Fruit fly (Drosophila melanogaster) whole organism, embryonic: ENCODE results near the gene KdelR.

Source experiments
- Aef1 ChIP-seq: fragments of 200-800 bp; sonication (Bioruptor generic); IDR thresholded peaks from 3 replicates; pipeline ENCODE4 v1.3.6; 2022; ENCODE audit warnings: missing biosample characterization, missing genetic modification characterization
- Asciz ChIP-seq: fragments of 200-800 bp; sonication (Bioruptor generic); optimal IDR thresholded peaks from 2 replicates; lab custom pipeline; 2017; ENCODE audit warnings: missing biosample characterization, mild to moderate bottlenecking, missing genetic modification characterization, missing genetic modification reagents
- Bgb ChIP-seq: fragments of 200-800 bp; sonication (Bioruptor generic); IDR thresholded peaks from 2 replicates; pipeline ENCODE4 v1.3.6; 2022; ENCODE audit warnings: missing biosample characterization, missing genetic modification characterization; ENCODE audit not compliant: partially characterized antibody
- CG10654 ChIP-seq: fragments of 200-800 bp; sonication (Bioruptor generic); optimal IDR thresholded peaks from 2 replicates; lab custom pipeline; 2016; ENCODE audit warnings: missing biosample characterization, missing genetic modification characterization
- CG11093 ChIP-seq: fragments of 200-800 bp; sonication (Bioruptor generic); IDR thresholded peaks from 3 replicates; pipeline ENCODE4 v1.3.6; 2022; ENCODE audit warnings: missing biosample characterization, missing genetic modification characterization
- CG11398 ChIP-seq: fragments of 200-800 bp; sonication (Bioruptor generic); optimal IDR thresholded peaks from 2 replicates; lab custom pipeline; 2016; ENCODE audit warnings: missing biosample characterization, missing genetic modification characterization
- CG12659 ChIP-seq: fragments of 200-800 bp; sonication (Bioruptor generic); optimal IDR thresholded peaks from 3 replicates; lab custom pipeline; 2017; ENCODE audit warnings: mild to moderate bottlenecking, missing biosample characterization, missing genetic modification reagents, missing genetic modification characterization
- CG12942 ChIP-seq: fragments of 200-800 bp; sonication (Bioruptor generic); optimal IDR thresholded peaks from 3 replicates; lab custom pipeline; 2016; ENCODE audit warnings: missing biosample characterization, missing genetic modification characterization
- CG14667 ChIP-seq: fragments of 200-800 bp; sonication (Bioruptor generic); IDR thresholded peaks from 2 replicates; pipeline ENCODE4 v1.3.6; 2022; ENCODE audit warnings: missing biosample characterization, missing genetic modification characterization
- CG17359 ChIP-seq: fragments of 200-800 bp; sonication (Bioruptor generic); optimal IDR thresholded peaks from 3 replicates; lab custom pipeline; 2018; ENCODE audit warnings: missing biosample characterization, mild to moderate bottlenecking, missing genetic modification characterization, moderate library complexity
- CG2116 ChIP-seq: fragments of 200-800 bp; sonication (Bioruptor generic); optimal IDR thresholded peaks from 3 replicates; lab custom pipeline; 2018; ENCODE audit warnings: missing biosample characterization, mild to moderate bottlenecking, missing genetic modification characterization
- CG2129 ChIP-seq: fragments of 200-800 bp; sonication (Bioruptor generic); IDR thresholded peaks from 2 replicates; pipeline ENCODE4 v1.3.6; 2022; ENCODE audit warnings: missing biosample characterization, missing genetic modification characterization; ENCODE audit not compliant: partially characterized antibody
- CG2678 ChIP-seq: fragments of 200-800 bp; sonication (Bioruptor generic); optimal IDR thresholded peaks from 3 replicates; lab custom pipeline; 2019; ENCODE audit warnings: missing biosample characterization, mild to moderate bottlenecking, missing genetic modification characterization, moderate library complexity
- CG2889 ChIP-seq: fragments of 200-800 bp; sonication (Bioruptor generic); IDR thresholded peaks from 3 replicates; pipeline ENCODE4 v1.3.6; 2022; ENCODE audit warnings: missing biosample characterization, missing genetic modification characterization
- CG33557 ChIP-seq: fragments of 200-800 bp; sonication (Bioruptor generic); optimal IDR thresholded peaks from 2 replicates; lab custom pipeline; 2019; ENCODE audit warnings: missing biosample characterization, mild to moderate bottlenecking, missing genetic modification characterization, moderate library complexity
- CG4730 ChIP-seq: fragments of 200-800 bp; sonication (Bioruptor generic); IDR thresholded peaks from 2 replicates; pipeline ENCODE4 v1.3.6; 2022; ENCODE audit warnings: missing biosample characterization, missing genetic modification characterization
- CG6254 ChIP-seq: fragments of 200-800 bp; sonication (Bioruptor generic); optimal IDR thresholded peaks from 3 replicates; lab custom pipeline; 2017; ENCODE audit warnings: mild to moderate bottlenecking, missing biosample characterization, missing genetic modification reagents, missing genetic modification characterization
- CG6765 ChIP-seq: fragments of 200-800 bp; sonication (Bioruptor generic); optimal IDR thresholded peaks from 3 replicates; lab custom pipeline; 2017; ENCODE audit warnings: missing biosample characterization, mild to moderate bottlenecking, missing genetic modification characterization
- CG6791 ChIP-seq: fragments of 200-800 bp; sonication (Bioruptor generic); IDR thresholded peaks from 3 replicates; pipeline ENCODE4 v1.3.6; 2022; ENCODE audit warnings: missing biosample characterization, missing genetic modification characterization; ENCODE audit not compliant: partially characterized antibody
- CG7839 ChIP-seq: fragments of 200-800 bp; sonication (Bioruptor generic); optimal IDR thresholded peaks from 3 replicates; lab custom pipeline; 2018; ENCODE audit warnings: missing biosample characterization, mild to moderate bottlenecking, missing genetic modification characterization, moderate library complexity
- CG9437 ChIP-seq: fragments of 200-800 bp; sonication (Bioruptor generic); optimal IDR thresholded peaks from 2 replicates; lab custom pipeline; 2018; ENCODE audit warnings: missing biosample characterization, mild to moderate bottlenecking, missing genetic modification characterization
- CHES-1-like ChIP-seq: fragments of 200-800 bp; sonication (Bioruptor generic); optimal IDR thresholded peaks from 2 replicates; lab custom pipeline; 2016; ENCODE audit warnings: missing biosample characterization, missing genetic modification characterization
- Dad ChIP-seq: fragments of 200-800 bp; sonication (Bioruptor generic); optimal IDR thresholded peaks from 3 replicates; lab custom pipeline; 2016; ENCODE audit warnings: missing biosample characterization, missing genetic modification characterization
- Ets97D ChIP-seq: fragments of 200-800 bp; sonication (Bioruptor generic); optimal IDR thresholded peaks from 3 replicates; lab custom pipeline; 2016; ENCODE audit warnings: missing biosample characterization, missing genetic modification characterization
- Mrtf ChIP-seq: fragments of 200-800 bp; sonication (Bioruptor generic); IDR thresholded peaks from 3 replicates; pipeline ENCODE4 v1.3.6; 2022; ENCODE audit warnings: missing biosample characterization, missing genetic modification characterization
- NC2β ChIP-seq: fragments of 200-800 bp; sonication (Bioruptor generic); optimal IDR thresholded peaks from 2 replicates; lab custom pipeline; 2016; ENCODE audit warnings: missing biosample characterization, missing genetic modification characterization
- Nf-YB ChIP-seq: fragments of 200-800 bp; sonication (Bioruptor generic); optimal IDR thresholded peaks from 3 replicates; lab custom pipeline; 2019; ENCODE audit warnings: missing biosample characterization, mild to moderate bottlenecking, missing genetic modification characterization, moderate library complexity
- Opbp ChIP-seq: fragments of 200-800 bp; sonication (Bioruptor generic); IDR thresholded peaks from 3 replicates; pipeline ENCODE4 v1.3.6; 2022; ENCODE audit warnings: missing biosample characterization, missing genetic modification characterization; ENCODE audit not compliant: partially characterized antibody
- Six4 ChIP-seq: fragments of 200-800 bp; sonication (Bioruptor generic); optimal IDR thresholded peaks from 2 replicates; lab custom pipeline; 2016; ENCODE audit warnings: missing biosample characterization, missing genetic modification characterization
- Tbp ChIP-seq: fragments of >200 bp; optimal IDR thresholded peaks from 2 replicates; lab custom pipeline; 2018; ENCODE audit warnings: missing biosample characterization, missing genetic modification characterization
- aop ChIP-seq: fragments of 200-800 bp; sonication (Bioruptor generic); IDR thresholded peaks from 2 replicates; pipeline ENCODE4 v1.3.6; 2022; ENCODE audit warnings: missing biosample characterization, missing genetic modification characterization
- cas ChIP-seq: fragments of 200-800 bp; sonication (Bioruptor generic); IDR thresholded peaks from 2 replicates; pipeline ENCODE4 v1.3.6; 2022; ENCODE audit warnings: missing biosample characterization, missing genetic modification characterization
- chinmo ChIP-seq: fragments of 200-800 bp; sonication (Bioruptor generic); IDR thresholded peaks from 4 replicates; pipeline ENCODE4 v1.3.6; 2022; ENCODE audit warnings: missing biosample characterization, missing genetic modification characterization; ENCODE audit not compliant: partially characterized antibody
- chm ChIP-seq: fragments of 200-800 bp; sonication (Bioruptor generic); IDR thresholded peaks from 2 replicates; pipeline ENCODE4 v1.3.6; 2022; ENCODE audit warnings: missing biosample characterization, missing genetic modification characterization
- chn ChIP-seq: fragments of 200-800 bp; sonication (Bioruptor generic); optimal IDR thresholded peaks from 2 replicates; lab custom pipeline; 2016; ENCODE audit warnings: missing biosample characterization, missing genetic modification characterization
- crc ChIP-seq: fragments of 200-800 bp; sonication (Bioruptor generic); optimal IDR thresholded peaks from 2 replicates; lab custom pipeline; 2016; ENCODE audit warnings: missing biosample characterization, missing genetic modification characterization
- dm ChIP-seq: fragments of 200-800 bp; sonication (Bioruptor generic); optimal IDR thresholded peaks from 3 replicates; lab custom pipeline; 2016; ENCODE audit warnings: missing biosample characterization, missing genetic modification characterization
- en ChIP-seq: fragments of 200-800 bp; sonication (Bioruptor generic); optimal IDR thresholded peaks from 2 replicates; lab custom pipeline; 2016; ENCODE audit warnings: missing biosample characterization, missing genetic modification characterization
- esg ChIP-seq: fragments of 200-800 bp; sonication (Bioruptor generic); conservative IDR thresholded peaks from 2 replicates; pipeline ENCODE4 v1.3.6; 2022; ENCODE audit warnings: missing biosample characterization, missing genetic modification characterization
- eyg ChIP-seq: fragments of 200-800 bp; sonication (Bioruptor generic); optimal IDR thresholded peaks from 3 replicates; lab custom pipeline; 2016; ENCODE audit warnings: missing biosample characterization, missing genetic modification characterization
- gce ChIP-seq: fragments of 200-800 bp; sonication (Bioruptor generic); IDR thresholded peaks from 3 replicates; pipeline ENCODE4 v1.3.6; 2022; ENCODE audit warnings: missing biosample characterization, missing genetic modification characterization
- ham ChIP-seq: fragments of 200-800 bp; sonication (Bioruptor generic); IDR thresholded peaks from 2 replicates; pipeline ENCODE4 v1.3.6; 2022; ENCODE audit warnings: missing biosample characterization, missing genetic modification characterization
- klu ChIP-seq: fragments of 200-800 bp; sonication (Bioruptor generic); IDR thresholded peaks from 2 replicates; pipeline ENCODE4 v1.3.6; 2022; ENCODE audit warnings: missing biosample characterization, missing genetic modification characterization
- lmd ChIP-seq: fragments of 200-800 bp; sonication (Bioruptor generic); IDR thresholded peaks from 2 replicates; pipeline ENCODE4 v1.3.6; 2022; ENCODE audit warnings: missing biosample characterization, missing genetic modification characterization
- mam ChIP-seq: fragments of 200-800 bp; sonication (Bioruptor generic); optimal IDR thresholded peaks from 3 replicates; lab custom pipeline; 2016; ENCODE audit warnings: missing biosample characterization, missing genetic modification characterization
- salm ChIP-seq: fragments of 200-800 bp; sonication (Bioruptor generic); optimal IDR thresholded peaks from 2 replicates; lab custom pipeline; 2018; ENCODE audit warnings: missing biosample characterization, mild to moderate bottlenecking, missing genetic modification characterization
- sob ChIP-seq: fragments of 200-800 bp; sonication (Bioruptor generic); IDR thresholded peaks from 2 replicates; pipeline ENCODE4 v1.3.6; 2022; ENCODE audit warnings: missing biosample characterization, missing genetic modification characterization
- ssp ChIP-seq: fragments of 200-800 bp; sonication (Bioruptor generic); IDR thresholded peaks from 2 replicates; pipeline ENCODE4 v1.3.6; 2022; ENCODE audit warnings: missing biosample characterization, missing genetic modification characterization
- tgo ChIP-seq: fragments of 200-800 bp; sonication (Bioruptor generic); IDR thresholded peaks from 3 replicates; pipeline ENCODE4 v1.3.6; 2022; ENCODE audit warnings: missing biosample characterization, missing genetic modification characterization
- usp ChIP-seq: fragments of >200 bp; optimal IDR thresholded peaks from 2 replicates; lab custom pipeline; 2017; ENCODE audit warnings: missing biosample characterization, missing genetic modification characterization
- vvl ChIP-seq: fragments of 200-800 bp; sonication (Bioruptor generic); IDR thresholded peaks from 2 replicates; pipeline ENCODE4 v1.3.6; 2022; ENCODE audit warnings: missing biosample characterization, missing genetic modification characterization
- wor ChIP-seq: fragments of 200-800 bp; sonication (Bioruptor generic); IDR thresholded peaks from 2 replicates; pipeline ENCODE4 v1.3.6; 2022; ENCODE audit warnings: missing biosample characterization, missing genetic modification characterization
- zen2 ChIP-seq: fragments of 200-800 bp; sonication (Bioruptor generic); IDR thresholded peaks from 3 replicates; pipeline ENCODE4 v1.3.6; 2022; ENCODE audit warnings: missing biosample characterization, missing genetic modification characterization; ENCODE audit not compliant: partially characterized antibody

Gene KdelR

dm6 chr2L:10439174-10439573 is 12.5 kb downstream of the KdelR start, which contains the start of gene Nse4 (continued):
- TF ChIP-seq mam (GFP tag; lab: Kevin White, UChicago) (no peak), gce (GFP tag; lab: Robert Waterston, UW) (no peak), ssp (GFP tag; lab: Robert Waterston, UW) (peak; percentile 95), Nf-YB (GFP tag; lab: Kevin White, UChicago) (no peak), sob (no peak), CG12942 (no peak), dm (GFP tag; lab: Kevin White, UChicago) (no peak), CG6254 (GFP tag; lab: Kevin White, UChicago) (no peak), Opbp (GFP tag; lab: Robert Waterston, UW) (peak; percentile 77; the same call in 2 of the 3 replicates), ham (GFP tag; lab: Robert Waterston, UW) (no peak), lmd (GFP tag; lab: Robert Waterston, UW) (no peak), CG2116 (peak; percentile 69), CG11398 (GFP tag; lab: Kevin White, UChicago) (no peak), chinmo (GFP tag; lab: Robert Waterston, UW) (peak; percentile 85; the same call in 2 of the 4 replicates), CG11093 (no peak), eyg (GFP tag; lab: Kevin White, UChicago) (no peak), NC2β (no peak), CG12659 (peak; percentile 65), CG6765 (GFP tag; lab: Kevin White, UChicago) (no peak), cas (GFP tag; lab: Robert Waterston, UW) (no peak), CG14667 (no peak), CG2129 (no peak), zen2 (peak; percentile 77), crc (GFP tag; lab: Kevin White, UChicago) (no peak), chm (no peak), CG10654 (GFP tag; lab: Kevin White, UChicago) (no peak), CG7839 (tag; lab: Kevin White, UChicago) (no peak), CG2678 (tag; lab: Kevin White, UChicago) (no peak), CG9437 (GFP tag; lab: Kevin White, UChicago) (no peak), vvl (GFP tag; lab: Robert Waterston, UW) (no peak), tgo (GFP tag; lab: Robert Waterston, UW) (no peak), Dad (GFP tag; lab: Kevin White, UChicago) (no peak), CG17359 (tag; lab: Kevin White, UChicago) (no peak), Asciz (GFP tag; lab: Kevin White, UChicago) (no peak), Ets97D (peak; percentile 23), Six4 (GFP tag; lab: Kevin White, UChicago) (no peak), wor (GFP tag; lab: Robert Waterston, UW) (no peak), Mrtf (no peak), CHES-1-like (GFP tag; lab: Kevin White, UChicago) (no peak), CG6791 (GFP tag; lab: Robert Waterston, UW) (peak; percentile 90), CG2889 (no peak), Tbp (no peak), CG33557 (GFP tag; lab: Kevin White, UChicago) (no peak), aop (no peak), usp (GFP tag; lab: Kevin White, UChicago) (no peak), Bgb (peak; percentile 91), chn (no peak), esg (no peak), klu (GFP tag; lab: Robert Waterston, UW) (no peak), en (no peak), salm (tag; lab: Kevin White, UChicago) (no peak), Aef1 (GFP tag; lab: Robert Waterston, UW) (no peak), CG4730 (GFP tag; lab: Robert Waterston, UW) (no peak)
